Worm (Caenorhabditis elegans): Measurements from ENCODE around the gene str-130.

- TF ChIP-seq D2030.7 (GFP tag; IDR thresholded peaks at IDR 0.05) = no peak
- TF ChIP-seq ama-1 (optimal IDR thresholded peaks at IDR 0.05) = no peak
- no peak for TF ChIP-seq ama-1 (GFP tag; optimal IDR thresholded peaks at IDR 0.05)
- TF ChIP-seq nfya-2 (GFP tag; IDR thresholded peaks at IDR 0.05) = no peak
- TF ChIP-seq nfyb-1 (GFP tag; IDR thresholded peaks at IDR 0.05) = no peak
Measured at ce11 chrV:8072047-8072446, 18.4 kb downstream of the str-130 start, which contains the start of gene str-144.
